Worm (Caenorhabditis elegans): Measurements from ENCODE around the gene gyg-1.
A peak's percentile ranks its signal among the peaks of the same experiment; 100 is the strongest.

The gyg-1 gene

DNA sequence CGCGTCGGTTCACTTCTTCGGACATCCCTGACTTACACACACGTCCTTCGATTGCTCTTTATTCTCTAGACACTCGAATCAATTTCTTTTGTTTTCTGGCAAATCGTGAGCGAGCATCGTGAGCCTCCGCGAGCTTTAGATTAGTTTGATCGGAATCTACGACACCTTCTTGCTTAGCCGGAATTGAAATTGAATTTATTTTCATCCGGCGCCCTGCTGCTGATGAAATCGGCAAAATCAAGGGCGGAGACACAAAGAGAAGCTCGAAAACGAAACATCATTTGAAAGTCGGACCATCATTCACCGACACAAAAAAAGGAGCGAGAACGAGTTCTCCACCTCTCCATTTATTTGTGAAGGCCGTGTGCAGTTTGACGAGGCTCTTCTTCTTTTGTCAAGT, 18.9 kb upstream of the gyg-1 start, which contains the start of gene npr-16:
Gene npr-16, plus strand, starts transcription at position 301 of the 400 bp plus-strand sequence.
- TF ChIP-seq ztf-28 (GFP tag; IDR thresholded peaks at IDR 0.05): no peak
- no peak for TF ChIP-seq tbp1 (GFP tag; optimal IDR thresholded peaks at IDR 0.05)
- no peak for TF ChIP-seq ceh-40 (GFP tag; IDR thresholded peaks at IDR 0.05)
- TF ChIP-seq lag-1 (GFP tag; IDR thresholded peaks at IDR 0.05): no peak
- no peak for TF ChIP-seq nfya-2 (GFP tag; IDR thresholded peaks at IDR 0.05)
- TF ChIP-seq B0261.1 (tag; optimal IDR thresholded peaks at IDR 0.05): no peak
- no peak for TF ChIP-seq F49E8.2 (tag; optimal IDR thresholded peaks at IDR 0.05; ENCODE audit: insufficient read depth)
- TF ChIP-seq die-1 (tag; optimal IDR thresholded peaks at IDR 0.05): no peak
- TF ChIP-seq B0019.2 (GFP tag; conservative IDR thresholded peaks at IDR 0.05): no peak
- no peak for TF ChIP-seq lir-1 (GFP tag; conservative IDR thresholded peaks at IDR 0.05)

DNA sequence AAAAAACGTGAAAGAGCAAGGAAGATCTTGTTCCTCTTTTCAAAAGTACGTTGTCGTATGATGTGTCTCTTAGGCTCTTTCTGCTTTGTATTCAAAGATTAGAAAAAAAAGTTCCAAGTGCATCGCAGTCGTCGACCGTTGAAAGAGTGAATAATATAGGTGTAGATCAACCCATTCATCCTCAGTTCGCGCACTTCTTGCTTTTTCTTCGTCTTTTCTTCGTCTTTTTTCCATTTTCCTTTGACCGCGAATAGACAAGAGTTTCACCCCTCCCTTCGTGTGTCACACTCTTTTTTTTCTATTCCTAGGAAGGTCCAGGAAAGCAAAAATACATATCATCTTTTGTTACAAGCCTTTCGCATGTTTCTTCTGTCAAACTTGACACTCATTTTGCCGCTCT, 10.7 kb upstream of the gyg-1 start:
- no peak for TF ChIP-seq lin-40 (tag; optimal IDR thresholded peaks at IDR 0.05)
- no peak for TF ChIP-seq egrh-3 (GFP tag; IDR thresholded peaks at IDR 0.05)
- no peak for TF ChIP-seq sea-2 (GFP tag; IDR thresholded peaks at IDR 0.05)
- TF ChIP-seq mxl-1 (tag; optimal IDR thresholded peaks at IDR 0.05): no peak
- TF ChIP-seq nhr-90 (tag; optimal IDR thresholded peaks at IDR 0.05): no peak
- TF ChIP-seq ztf-18 (tag; optimal IDR thresholded peaks at IDR 0.05): no peak
- no peak for TF ChIP-seq T07F8.4 (tag; optimal IDR thresholded peaks at IDR 0.05)
- TF ChIP-seq lag-1 (GFP tag; IDR thresholded peaks at IDR 0.05): no peak
- TF ChIP-seq xnd-1 (tag; optimal IDR thresholded peaks at IDR 0.05): no peak
- TF ChIP-seq snpc-4 (GFP tag; optimal IDR thresholded peaks at IDR 0.05): no peak
- TF ChIP-seq snpc-4 (tag; optimal IDR thresholded peaks at IDR 0.05): no peak
- TF ChIP-seq Y56A3A.18 (GFP tag; IDR thresholded peaks at IDR 0.05): no peak
- no peak for TF ChIP-seq zim-3 (tag; optimal IDR thresholded peaks at IDR 0.05)
- no peak for TF ChIP-seq hsf-1 (GFP tag; IDR thresholded peaks at IDR 0.05)

ce11 chrX:3532919-3533318, 4.5 kb upstream of the gyg-1 start, which contains the start of gene F56B6.6:
Gene F56B6.6, minus strand, starts transcription at chrX:3533019.
- TF ChIP-seq ceh-100 (GFP tag; IDR thresholded peaks at IDR 0.05): no peak
- TF ChIP-seq T07F8.4 (tag; optimal IDR thresholded peaks at IDR 0.05): no peak
- no peak for TF ChIP-seq xnd-1 (tag; optimal IDR thresholded peaks at IDR 0.05)
- TF ChIP-seq dpff-1 (tag; optimal IDR thresholded peaks at IDR 0.05): no peak
- no peak for TF ChIP-seq pbrm-1 (GFP tag; IDR thresholded peaks at IDR 0.05)
- TF ChIP-seq dox-1 (GFP tag; IDR thresholded peaks at IDR 0.05): no peak
- no peak for TF ChIP-seq ceh-40 (GFP tag; IDR thresholded peaks at IDR 0.05)
- no peak for TF ChIP-seq nhr-27 (tag; optimal IDR thresholded peaks at IDR 0.05)
- TF ChIP-seq lsl-1 (GFP tag; optimal IDR thresholded peaks at IDR 0.05): no peak
- TF ChIP-seq ets-4 (GFP tag; optimal IDR thresholded peaks at IDR 0.05): no peak
- no peak for TF ChIP-seq zfh-2 (GFP tag; conservative IDR thresholded peaks at IDR 0.05)
- TF ChIP-seq hrde-1 (tag; optimal IDR thresholded peaks at IDR 0.05; ENCODE audit: borderline replicate concordance): no peak
- no peak for TF ChIP-seq ekl-4 (GFP tag; IDR thresholded peaks at IDR 0.05)
- no peak for TF ChIP-seq hmg-1.2 (GFP tag; IDR thresholded peaks at IDR 0.05)
- no peak for TF ChIP-seq zim-3 (tag; optimal IDR thresholded peaks at IDR 0.05)
- no peak for TF ChIP-seq C06A6.2 (GFP tag; conservative IDR thresholded peaks at IDR 0.05)

ce11 chrX:3534218-3534617, 3.2 kb upstream of the gyg-1 start:
- TF ChIP-seq lin-54 (GFP tag; optimal IDR thresholded peaks at IDR 0.05) (no peak), B0035.1 (tag; optimal IDR thresholded peaks at IDR 0.05) (no peak), ets-4 (GFP tag; optimal IDR thresholded peaks at IDR 0.05) (peak; percentile 40), lin-26 (GFP tag; IDR thresholded peaks at IDR 0.05) (no peak), dox-1 (GFP tag; IDR thresholded peaks at IDR 0.05) (peak; percentile 71), let-607 (tag; optimal IDR thresholded peaks at IDR 0.05) (peak in 1 of 2 experiments; percentile 38), atf-7 (tag; optimal IDR thresholded peaks at IDR 0.05) (peak; percentile 8), athp-1 (tag; optimal IDR thresholded peaks at IDR 0.05) (no peak), pha-4 (tag; optimal IDR thresholded peaks at IDR 0.05) (peak; percentile 21), mel-28 (tag; optimal IDR thresholded peaks at IDR 0.05; ENCODE audit: borderline replicate concordance) (no peak), nhr-80 (tag; optimal IDR thresholded peaks at IDR 0.05) (peak; percentile 95), Y79H2A.3 (GFP tag; conservative IDR thresholded peaks at IDR 0.05) (no peak), hlh-26 (GFP tag; conservative IDR thresholded peaks at IDR 0.05) (no peak)
